Worm (Caenorhabditis elegans): Measurements from ENCODE around the gene T05A8.6.

- TF ChIP-seq F13C5.2 (tag; optimal IDR thresholded peaks at IDR 0.05) (no peak), ama-1 (optimal IDR thresholded peaks at IDR 0.05) (no peak), hmbx-1 (tag; optimal IDR thresholded peaks at IDR 0.05) (no peak)
Measured at ce11 chrII:2751278-2751677, 11.8 kb upstream of the T05A8.6 start.
